Worm (Caenorhabditis elegans) whole organism, L4/young adult: Measurements from ENCODE around the gene col-116.

Experiments
- W03F9.2 ChIP-seq: fragments of 150-350 bp; optimal IDR thresholded peaks from 2 replicates; lab custom pipeline; 2014; ENCODE audit warnings: missing biosample characterization, missing genetic modification characterization
- him-1 ChIP-seq: sonication (generic microtip); optimal IDR thresholded peaks from 2 replicates; lab custom pipeline; 2016; ENCODE audit warnings: missing genotype, missing genetic modification reagents, missing genetic modification characterization, missing compliant biosample characterization

- TF ChIP-seq W03F9.2 (tag; lab: Kevin White, UChicago) (no peak), him-1 (tag; lab: Kevin White, UChicago) (no peak)
Observed at ce11 chrIV:8312846-8313245, 42.9 kb upstream of the col-116 start, which contains the start of gene F35H10.10.
